Fruit fly (Drosophila melanogaster): ENCODE results near the gene Seipin.

Seipin gene

dm6 chrX:2647472-2647883 is 27.9 kb downstream of the Seipin start (continued):
- peak; percentile 91 for TF ChIP-seq CG3919 (GFP tag; optimal IDR thresholded peaks at IDR 0.05)
- TF ChIP-seq CG9139 (GFP tag; optimal IDR thresholded peaks at IDR 0.05), result peak; percentile 76
- TF ChIP-seq net (GFP tag; optimal IDR thresholded peaks at IDR 0.05), result peak; percentile 86
- TF ChIP-seq CG8632 (GFP tag; optimal IDR thresholded peaks at IDR 0.05), result peak; percentile 85
- peak; percentile 66 for TF ChIP-seq fd85E (GFP tag; optimal IDR thresholded peaks at IDR 0.05)
- peak; percentile 90 for TF ChIP-seq CG11762 (GFP tag; optimal IDR thresholded peaks at IDR 0.05; ENCODE audit: insufficient read depth)
- TF ChIP-seq Hr39 (GFP tag; optimal IDR thresholded peaks at IDR 0.05), result peak; percentile 92
- peak; percentile 88 for TF ChIP-seq CG6276 (GFP tag; optimal IDR thresholded peaks at IDR 0.05)
- peak; percentile 92 for TF ChIP-seq pdm3 (GFP tag; optimal IDR thresholded peaks at IDR 0.05)
- peak; percentile 66 to 86 for TF ChIP-seq salr (GFP tag; optimal IDR thresholded peaks at IDR 0.05)
- TF ChIP-seq CG8119 (GFP tag; IDR thresholded peaks at IDR 0.05), result peak; percentile 91
- TF ChIP-seq CG10669 (GFP tag; optimal IDR thresholded peaks at IDR 0.05), result peak; percentile 92
- TF ChIP-seq Sox102F (GFP tag; optimal IDR thresholded peaks at IDR 0.05), result peak; percentile 89
- peak; percentile 77 for TF ChIP-seq Sox15 (GFP tag; optimal IDR thresholded peaks at IDR 0.05)
- peak; percentile 81 for TF ChIP-seq Eip93F (GFP tag; optimal IDR thresholded peaks at IDR 0.05)
- peak; percentile 82 for TF ChIP-seq vri (GFP tag; optimal IDR thresholded peaks at IDR 0.05)
- TF ChIP-seq CG6163 (GFP tag; IDR thresholded peaks at IDR 0.05), result peak; percentile 94
- peak; percentile 88 for TF ChIP-seq Gug (GFP tag; IDR thresholded peaks at IDR 0.05)
- peak; percentile 91 for TF ChIP-seq CG7368 (GFP tag; optimal IDR thresholded peaks at IDR 0.05)
- TF ChIP-seq spab (GFP tag; optimal IDR thresholded peaks at IDR 0.05), result peak; percentile 84
- TF ChIP-seq CG6854 (GFP tag; optimal IDR thresholded peaks at IDR 0.05), result peak; percentile 85
- no peak for TF ChIP-seq Hr38 (GFP tag; optimal IDR thresholded peaks at IDR 0.05)
- peak; percentile 87 for TF ChIP-seq CG8319 (GFP tag; optimal IDR thresholded peaks at IDR 0.05)
- TF ChIP-seq CG1621 (tag; optimal IDR thresholded peaks at IDR 0.05), result peak; percentile 88
- peak; percentile 83 for TF ChIP-seq dsx (GFP tag; optimal IDR thresholded peaks at IDR 0.05; ENCODE audit: poor library complexity, severe bottlenecking)
- peak; percentile 91 for TF ChIP-seq esn (GFP tag; optimal IDR thresholded peaks at IDR 0.05)
- peak; percentile 88 for TF ChIP-seq CG32006 (GFP tag; optimal IDR thresholded peaks at IDR 0.05)
- TF ChIP-seq Met (GFP tag; optimal IDR thresholded peaks at IDR 0.05), result peak; percentile 89
- peak; percentile 76 for TF ChIP-seq CG11902 (GFP tag; optimal IDR thresholded peaks at IDR 0.05)
- TF ChIP-seq acj6 (GFP tag; optimal IDR thresholded peaks at IDR 0.05), result peak; percentile 89
- peak; percentile 79 for TF ChIP-seq CG4318 (GFP tag; optimal IDR thresholded peaks at IDR 0.05)

DNA sequence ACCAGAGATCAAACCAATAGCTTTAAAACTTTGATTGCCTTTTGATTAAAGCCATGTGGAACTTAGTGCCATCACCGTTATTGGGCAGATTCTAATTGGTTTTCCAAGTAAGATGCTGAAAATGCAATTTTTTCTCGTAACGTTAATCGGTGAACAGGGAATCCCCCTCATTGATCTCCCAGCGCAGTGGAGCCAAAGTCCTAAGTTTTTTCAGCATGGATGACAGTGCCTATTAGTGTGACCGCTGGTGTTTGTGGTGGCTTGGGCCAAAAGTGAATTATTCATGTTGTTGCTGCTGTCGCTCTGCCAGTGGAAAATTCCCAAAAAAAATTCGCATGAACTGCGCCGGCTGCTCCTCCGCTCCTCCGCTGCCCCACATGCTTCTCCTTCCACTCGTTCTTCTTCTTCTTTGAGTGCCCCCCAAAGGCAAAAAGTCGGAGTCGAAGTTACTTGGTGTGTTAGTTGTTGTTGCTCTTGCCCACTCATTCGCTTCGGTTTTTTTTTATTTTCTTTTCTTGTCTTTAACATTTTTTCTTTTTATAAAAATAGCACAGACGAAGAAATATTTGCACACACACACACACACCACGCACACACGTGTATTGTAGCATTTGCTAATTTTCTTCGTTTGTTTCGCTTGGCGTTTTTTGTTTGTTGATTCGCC is 28.5 kb downstream of the Seipin start:
- TF ChIP-seq Ets21C (GFP tag; optimal IDR thresholded peaks at IDR 0.05), result peak; percentile 64
- TF ChIP-seq net (GFP tag; optimal IDR thresholded peaks at IDR 0.05), result no peak
- peak; percentile 60 for TF ChIP-seq OdsH (GFP tag; optimal IDR thresholded peaks at IDR 0.05)
- peak; percentile 43; the same call in 1 of the 2 replicates for TF ChIP-seq CG11294 (GFP tag; IDR thresholded peaks at IDR 0.05)
- peak; percentile 50 for TF ChIP-seq Sox14 (GFP tag; optimal IDR thresholded peaks at IDR 0.05)
- TF ChIP-seq CG6276 (GFP tag; optimal IDR thresholded peaks at IDR 0.05), result peak; percentile 58
- no peak for TF ChIP-seq CG4318 (GFP tag; optimal IDR thresholded peaks at IDR 0.05)
- TF ChIP-seq ss (GFP tag; optimal IDR thresholded peaks at IDR 0.05), result peak; percentile 19 to 57
- peak; percentile 44 for TF ChIP-seq CG1621 (tag; optimal IDR thresholded peaks at IDR 0.05)
- peak; percentile 34 for TF ChIP-seq CG8319 (GFP tag; optimal IDR thresholded peaks at IDR 0.05)
- TF ChIP-seq Eip78C (GFP tag), result peak; percentile 73
- peak; percentile 57 for TF ChIP-seq Smox (GFP tag; optimal IDR thresholded peaks at IDR 0.05)
- peak; percentile 81 for TF ChIP-seq Hr39 (GFP tag; optimal IDR thresholded peaks at IDR 0.05)
- peak; percentile 16 for TF ChIP-seq CG6792 (GFP tag; optimal IDR thresholded peaks at IDR 0.05)
- TF ChIP-seq achi (GFP tag; optimal IDR thresholded peaks at IDR 0.05), result peak; percentile 52
- TF ChIP-seq vri (GFP tag; optimal IDR thresholded peaks at IDR 0.05), result peak; percentile 60
- TF ChIP-seq CG6163 (GFP tag; IDR thresholded peaks at IDR 0.05), result peak; percentile 15
- no peak for TF ChIP-seq CG9139 (GFP tag; optimal IDR thresholded peaks at IDR 0.05)
- TF ChIP-seq Gug (GFP tag; IDR thresholded peaks at IDR 0.05), result peak; percentile 73
- TF ChIP-seq eg (GFP tag; IDR thresholded peaks at IDR 0.05), result peak; percentile 34
- TF ChIP-seq CG3919 (GFP tag; optimal IDR thresholded peaks at IDR 0.05), result peak; percentile 46
- peak; percentile 83 for TF ChIP-seq CG15336 (GFP tag; IDR thresholded peaks at IDR 0.05)
- no peak for TF ChIP-seq fd85E (GFP tag; optimal IDR thresholded peaks at IDR 0.05)
- TF ChIP-seq CG11902 (GFP tag; optimal IDR thresholded peaks at IDR 0.05), result peak; percentile 37
- peak; percentile 49 for TF ChIP-seq Sox102F (GFP tag; optimal IDR thresholded peaks at IDR 0.05)
- peak; percentile 16 for TF ChIP-seq CG6808 (GFP tag; optimal IDR thresholded peaks at IDR 0.05)
- peak; percentile 60 for TF ChIP-seq acj6 (GFP tag; optimal IDR thresholded peaks at IDR 0.05)
- TF ChIP-seq topi (GFP tag; optimal IDR thresholded peaks at IDR 0.05), result peak; percentile 64
- TF ChIP-seq lz (GFP tag; optimal IDR thresholded peaks at IDR 0.05), result peak; percentile 66
- TF ChIP-seq Lpt (GFP tag; optimal IDR thresholded peaks at IDR 0.05), result peak; percentile 14
- peak; percentile 11 for TF ChIP-seq CG16779 (tag; optimal IDR thresholded peaks at IDR 0.05)

Measured in whole organism, prepupa.